Worm (Caenorhabditis elegans) whole organism, mixed stage, embryonic: ENCODE data around the gene ZK105.5.

Source experiments
- M03D4.4 ChIP-seq: sonication (generic microtip); optimal IDR thresholded peaks from 2 replicates; lab custom pipeline; 2017; ENCODE audit warnings: mild to moderate bottlenecking, missing genetic modification characterization, missing compliant biosample characterization
- bed-3 ChIP-seq: fragments of 200-800 bp; sonication (Bioruptor generic); optimal IDR thresholded peaks from 3 replicates; lab custom pipeline; 2018; ENCODE audit warnings: mild to moderate bottlenecking, missing genetic modification characterization, moderate library complexity, missing compliant biosample characterization
- blmp-1 ChIP-seq: fragments of 150-350 bp; optimal IDR thresholded peaks from 2 replicates; lab custom pipeline; 2014; ENCODE audit warnings: missing biosample characterization, missing genetic modification characterization
- ceh-39 ChIP-seq: fragments of 150-350 bp; optimal IDR thresholded peaks from 2 replicates; lab custom pipeline; 2014; ENCODE audit warnings: missing biosample characterization, missing genetic modification characterization
- ceh-43 ChIP-seq: fragments of 200-800 bp; sonication (Bioruptor generic); optimal IDR thresholded peaks from 2 replicates; lab custom pipeline; 2018; ENCODE audit warnings: mild to moderate bottlenecking, missing genetic modification characterization, moderate library complexity, missing compliant biosample characterization
- ces-1 ChIP-seq: fragments of 150-350 bp; optimal IDR thresholded peaks from 2 replicates; lab custom pipeline; 2014; ENCODE audit warnings: missing biosample characterization, missing genetic modification reagents, missing genetic modification characterization
- cnd-1 ChIP-seq: fragments of 200-800 bp; sonication (Bioruptor generic); optimal IDR thresholded peaks from 2 replicates; lab custom pipeline; 2018; ENCODE audit warnings: mild to moderate bottlenecking, missing genetic modification characterization, missing compliant biosample characterization
- drap-1 ChIP-seq: fragments of 200-800 bp; sonication (Bioruptor generic); optimal IDR thresholded peaks from 3 replicates; lab custom pipeline; 2018; ENCODE audit warnings: mild to moderate bottlenecking, missing genetic modification characterization, missing compliant biosample characterization
- elt-1 ChIP-seq: sonication (generic microtip); optimal IDR thresholded peaks from 2 replicates; lab custom pipeline; 2017; ENCODE audit warnings: missing genetic modification characterization, mild to moderate bottlenecking, missing compliant biosample characterization, antibody characterized with exemption, moderate library complexity, borderline replicate concordance; ENCODE audit not compliant: insufficient read depth
- elt-3 ChIP-seq: fragments of 150-350 bp; optimal IDR thresholded peaks from 2 replicates; lab custom pipeline; 2014; ENCODE audit warnings: missing biosample characterization, missing genetic modification characterization
- flh-1 ChIP-seq: fragments of 200-800 bp; sonication (Bioruptor generic); optimal IDR thresholded peaks from 2 replicates; lab custom pipeline; 2018; ENCODE audit warnings: mild to moderate bottlenecking, missing genetic modification characterization, moderate library complexity, missing compliant biosample characterization
- ham-2 ChIP-seq: fragments of 200-800 bp; sonication (Bioruptor generic); optimal IDR thresholded peaks from 2 replicates; lab custom pipeline; 2018; ENCODE audit warnings: mild to moderate bottlenecking, missing genetic modification characterization, missing compliant biosample characterization
- hlh-1 ChIP-seq: fragments of 150-350 bp; optimal IDR thresholded peaks from 2 replicates; lab custom pipeline; 2014; ENCODE audit warnings: missing biosample characterization, missing genetic modification reagents, missing genetic modification characterization
- lin-32 ChIP-seq: fragments of 200-800 bp; sonication (Bioruptor generic); optimal IDR thresholded peaks from 2 replicates; lab custom pipeline; 2018; ENCODE audit warnings: mild to moderate bottlenecking, missing genetic modification characterization, missing compliant biosample characterization
- lsy-2 ChIP-seq: fragments of 150-350 bp; optimal IDR thresholded peaks from 2 replicates; lab custom pipeline; 2014; ENCODE audit warnings: missing biosample characterization, missing genetic modification characterization
- mab-5 ChIP-seq: fragments of 150-350 bp; optimal IDR thresholded peaks from 2 replicates; lab custom pipeline; 2014; ENCODE audit warnings: missing biosample characterization, missing genetic modification characterization
- mep-1 ChIP-seq: fragments of 150-350 bp; optimal IDR thresholded peaks from 2 replicates; lab custom pipeline; 2017; ENCODE audit warnings: missing biosample characterization, missing genetic modification reagents, missing genetic modification characterization, inconsistent platforms
- mls-2 ChIP-seq: sonication (generic microtip); optimal IDR thresholded peaks from 2 replicates; lab custom pipeline; 2016; ENCODE audit warnings: mild to moderate bottlenecking, missing genetic modification characterization, moderate library complexity, missing compliant biosample characterization
- nhr-237 ChIP-seq: fragments of 150-350 bp; optimal IDR thresholded peaks from 2 replicates; lab custom pipeline; 2014; ENCODE audit warnings: missing biosample characterization, missing genetic modification characterization
- nhr-28 ChIP-seq: fragments of 150-350 bp; optimal IDR thresholded peaks from 2 replicates; lab custom pipeline; 2014; ENCODE audit warnings: missing biosample characterization, missing genetic modification characterization
- nhr-76 ChIP-seq: sonication (generic microtip); optimal IDR thresholded peaks from 2 replicates; lab custom pipeline; 2017; ENCODE audit warnings: missing biosample characterization, missing genetic modification characterization
- pha-4 ChIP-seq: fragments of 150-350 bp; optimal IDR thresholded peaks from 2 replicates; lab custom pipeline; 2018; ENCODE audit warnings: missing biosample characterization, missing genetic modification reagents, missing genetic modification characterization
- snpc-4 ChIP-seq: fragments of 150-350 bp; optimal IDR thresholded peaks from 2 replicates; lab custom pipeline; 2014; ENCODE audit warnings: missing biosample characterization, missing genetic modification characterization
- unc-120 ChIP-seq: sonication (generic microtip); optimal IDR thresholded peaks from 2 replicates; lab custom pipeline; 2017; ENCODE audit warnings: missing genetic modification characterization, missing compliant biosample characterization; ENCODE audit not compliant: poor library complexity, severe bottlenecking
- unc-39 ChIP-seq: fragments of 150-350 bp; optimal IDR thresholded peaks from 2 replicates; lab custom pipeline; 2014; ENCODE audit warnings: missing biosample characterization, missing genetic modification characterization
- unc-62 ChIP-seq: fragments of 150-350 bp; optimal IDR thresholded peaks from 2 replicates; lab custom pipeline; 2014; ENCODE audit warnings: missing biosample characterization, missing genetic modification reagents, missing genetic modification characterization
- zip-8 ChIP-seq: fragments of 150-350 bp; optimal IDR thresholded peaks from 2 replicates; lab custom pipeline; 2014; ENCODE audit warnings: missing biosample characterization, missing genetic modification characterization
- ztf-11 ChIP-seq: fragments of 150-350 bp; optimal IDR thresholded peaks from 2 replicates; lab custom pipeline; 2014; ENCODE audit warnings: missing biosample characterization, missing genetic modification characterization

The ZK105.5 gene

ce11 chrV:7717629-7718028, at the start of gene ZK105.5:
Gene ZK105.5, minus strand, starts transcription at chrV:7717729.
- no peak for TF ChIP-seq ces-1 (GFP tag; lab: Kevin White, UChicago)
- TF ChIP-seq lin-32 (GFP tag; lab: Kevin White, UChicago), result no peak
- no peak for TF ChIP-seq unc-62 (GFP tag; lab: Kevin White, UChicago)
- TF ChIP-seq snpc-4 (tag; lab: Kevin White, UChicago), result no peak
- no peak for TF ChIP-seq unc-120 (tag; lab: Kevin White, UChicago)

ce11 chrV:7761906-7762305, 44.4 kb upstream of the ZK105.5 start:
- TF ChIP-seq lin-32 (GFP tag; lab: Kevin White, UChicago), result no peak
- no peak for TF ChIP-seq ztf-11 (tag; lab: Kevin White, UChicago)
- TF ChIP-seq elt-1 (tag; lab: Kevin White, UChicago), result no peak
- TF ChIP-seq flh-1 (GFP tag; lab: Kevin White, UChicago), result no peak
- TF ChIP-seq mab-5 (tag; lab: Kevin White, UChicago), result no peak
- TF ChIP-seq mls-2 (tag; lab: Kevin White, UChicago), result no peak
- no peak for TF ChIP-seq pha-4 (tag; lab: Kevin White, UChicago)
- no peak for TF ChIP-seq cnd-1 (tag; lab: Kevin White, UChicago)
- no peak for TF ChIP-seq nhr-76
- TF ChIP-seq unc-120 (tag; lab: Kevin White, UChicago), result no peak
- no peak for TF ChIP-seq ces-1 (GFP tag; lab: Kevin White, UChicago)
- no peak for TF ChIP-seq mep-1
- no peak for TF ChIP-seq bed-3 (GFP tag; lab: Kevin White, UChicago)
- no peak for TF ChIP-seq drap-1 (GFP tag; lab: Kevin White, UChicago)

ce11 chrV:7760174-7760573, 42.6 kb upstream of the ZK105.5 start, which contains the start of gene hint-3:
Gene hint-3, plus strand, starts transcription at chrV:7760474.
- TF ChIP-seq ces-1 (GFP tag; lab: Kevin White, UChicago) (no peak), blmp-1 (no peak), snpc-4 (tag; lab: Kevin White, UChicago) (no peak)

- TF ChIP-seq drap-1 (GFP tag; lab: Kevin White, UChicago), result no peak
- no peak for TF ChIP-seq hlh-1 (tag; lab: Kevin White, UChicago)
- TF ChIP-seq snpc-4 (tag; lab: Kevin White, UChicago), result no peak
- TF ChIP-seq ces-1 (GFP tag; lab: Kevin White, UChicago), result peak; percentile 66
- peak; percentile 70 for TF ChIP-seq unc-62 (GFP tag; lab: Kevin White, UChicago)
- no peak for TF ChIP-seq mls-2 (tag; lab: Kevin White, UChicago)
- TF ChIP-seq unc-120 (tag; lab: Kevin White, UChicago), result peak; percentile 27
- no peak for TF ChIP-seq ham-2
- no peak for TF ChIP-seq ztf-11 (tag; lab: Kevin White, UChicago)
- TF ChIP-seq, all 35 proteins: peak for 3
These were observed 41.7 kb upstream of the ZK105.5 start for ce11 chrV:7759270-7759669.

ce11 chrV:7755991-7756390, 38.5 kb upstream of the ZK105.5 start:
- no peak for TF ChIP-seq drap-1 (GFP tag; lab: Kevin White, UChicago)
- no peak for TF ChIP-seq zip-8 (tag; lab: Kevin White, UChicago)
- TF ChIP-seq blmp-1, result no peak
- no peak for TF ChIP-seq mab-5 (tag; lab: Kevin White, UChicago)
- no peak for TF ChIP-seq unc-39
- no peak for TF ChIP-seq elt-3 (tag; lab: Kevin White, UChicago)
- no peak for TF ChIP-seq nhr-76
- no peak for TF ChIP-seq cnd-1 (tag; lab: Kevin White, UChicago)
- TF ChIP-seq ceh-39 (tag; lab: Kevin White, UChicago), result no peak

- TF ChIP-seq ceh-43 (GFP tag; lab: Kevin White, UChicago) (no peak), elt-1 (tag; lab: Kevin White, UChicago) (no peak), unc-120 (tag; lab: Kevin White, UChicago) (no peak), elt-3 (tag; lab: Kevin White, UChicago) (no peak), nhr-28 (tag; lab: Kevin White, UChicago) (no peak), ztf-11 (tag; lab: Kevin White, UChicago) (no peak), flh-1 (GFP tag; lab: Kevin White, UChicago) (no peak), M03D4.4 (no peak), unc-62 (GFP tag; lab: Kevin White, UChicago) (no peak), unc-39 (no peak), lin-32 (GFP tag; lab: Kevin White, UChicago) (no peak), nhr-237 (tag; lab: Kevin White, UChicago) (no peak), ces-1 (GFP tag; lab: Kevin White, UChicago) (no peak), pha-4 (tag; lab: Kevin White, UChicago) (no peak), nhr-76 (no peak), lsy-2 (tag; lab: Kevin White, UChicago) (no peak)
These were observed 37.0 kb upstream of the ZK105.5 start, which contains the start of gene T05B11.4 for ce11 chrV:7754557-7754956. Gene T05B11.4, minus strand, starts transcription at chrV:7754657.
